Fruit fly (Drosophila melanogaster): ENCODE results near the gene Pdp1.

The Pdp1 gene

dm6 chr3L:7882105-7882504, 14.9 kb upstream of the Pdp1 start (continued):
- TF ChIP-seq row (GFP tag; IDR thresholded peaks at IDR 0.05), result no peak
- no peak for TF ChIP-seq ro (GFP tag; IDR thresholded peaks at IDR 0.05)
- peak; percentile 68 for TF ChIP-seq HmgZ (tag; optimal IDR thresholded peaks at IDR 0.05)
- peak; percentile 9 for TF ChIP-seq CG14710 (tag; optimal IDR thresholded peaks at IDR 0.05)
- TF ChIP-seq CG11723 (GFP tag; optimal IDR thresholded peaks at IDR 0.05), result peak; percentile 62
- peak; percentile 86 for TF ChIP-seq CG18599 (GFP tag; optimal IDR thresholded peaks at IDR 0.05)
- TF ChIP-seq gsb-n (tag; optimal IDR thresholded peaks at IDR 0.05), result peak; percentile 11
- no peak for TF ChIP-seq crc (GFP tag; optimal IDR thresholded peaks at IDR 0.05)
- TF ChIP-seq CG13296 (GFP tag; optimal IDR thresholded peaks at IDR 0.05), result peak; percentile 77
- TF ChIP-seq CG17912 (GFP tag; optimal IDR thresholded peaks at IDR 0.05), result peak; percentile 32
- TF ChIP-seq odd (GFP tag; optimal IDR thresholded peaks at IDR 0.05), result peak; percentile 79
- no peak for TF ChIP-seq knrl (GFP tag; IDR thresholded peaks at IDR 0.05; ENCODE audit: partially characterized antibody)
- TF ChIP-seq gfzf (GFP tag; optimal IDR thresholded peaks at IDR 0.05), result no peak
- TF ChIP-seq CG9932 (GFP tag; IDR thresholded peaks at IDR 0.05), result no peak
- no peak for TF ChIP-seq dati (GFP tag; IDR thresholded peaks at IDR 0.05)
- peak; percentile 52 for TF ChIP-seq E2f2 (GFP tag; IDR thresholded peaks at IDR 0.05)
- TF ChIP-seq CG3847 (GFP tag; IDR thresholded peaks at IDR 0.05), result 0 out of 2 replicates have a peak, but pooled peaks have one; percentile 32
- no peak for TF ChIP-seq Drgx (GFP tag; IDR thresholded peaks at IDR 0.05)
- no peak for TF ChIP-seq CG8388 (GFP tag; optimal IDR thresholded peaks at IDR 0.05)
- peak; percentile 17 for TF ChIP-seq CG16863 (GFP tag; optimal IDR thresholded peaks at IDR 0.05)
- TF ChIP-seq Elba2 (GFP tag; optimal IDR thresholded peaks at IDR 0.05), result no peak
- TF ChIP-seq CG11695 (GFP tag; IDR thresholded peaks at IDR 0.05), result peak; percentile 78; the same call in 2 of the 3 replicates
- peak; percentile 32 for TF ChIP-seq CG4328 (GFP tag; optimal IDR thresholded peaks at IDR 0.05)
- TF ChIP-seq Tbp (GFP tag; optimal IDR thresholded peaks at IDR 0.05), result no peak
- peak; percentile 32; the same call in 1 of the 2 replicates for TF ChIP-seq HLH3B (GFP tag; IDR thresholded peaks at IDR 0.05)
- peak; percentile 42 for TF ChIP-seq oc (tag; optimal IDR thresholded peaks at IDR 0.05)
- TF ChIP-seq Nf-YC (tag; optimal IDR thresholded peaks at IDR 0.05), result peak; percentile 21
- peak; percentile 23; the same call in 1 of the 2 replicates for TF ChIP-seq peb (GFP tag; IDR thresholded peaks at IDR 0.05)
- no peak for TF ChIP-seq Side (GFP tag; optimal IDR thresholded peaks at IDR 0.05)
- TF ChIP-seq CG7987 (GFP tag; optimal IDR thresholded peaks at IDR 0.05), result peak; percentile 94
- peak; percentile 80 for TF ChIP-seq CG6854 (GFP tag; optimal IDR thresholded peaks at IDR 0.05)
- TF ChIP-seq CG17568 (GFP tag; optimal IDR thresholded peaks at IDR 0.05), result peak; percentile 91
- no peak for TF ChIP-seq pzg (GFP tag; optimal IDR thresholded peaks at IDR 0.05)
- TF ChIP-seq Trl (optimal IDR thresholded peaks at IDR 0.05), result no peak
- TF ChIP-seq Trl (GFP tag; optimal IDR thresholded peaks at IDR 0.05), result peak; percentile 27
- TF ChIP-seq gro (GFP tag; optimal IDR thresholded peaks at IDR 0.05), result peak; percentile 72
- peak; percentile 86 for TF ChIP-seq Hmr (GFP tag; optimal IDR thresholded peaks at IDR 0.05)
- TF ChIP-seq CG31441 (GFP tag; IDR thresholded peaks at IDR 0.05), result peak; percentile 23; the same call in 1 of the 2 replicates
- no peak for TF ChIP-seq CG4360 (GFP tag; IDR thresholded peaks at IDR 0.05)
- peak; percentile 56 for TF ChIP-seq grau (tag; optimal IDR thresholded peaks at IDR 0.05)
- no peak for TF ChIP-seq kay (GFP tag; optimal IDR thresholded peaks at IDR 0.05)
- peak; percentile 67 for TF ChIP-seq CG11398 (GFP tag; optimal IDR thresholded peaks at IDR 0.05)
- TF ChIP-seq ATbp (GFP tag; optimal IDR thresholded peaks at IDR 0.05), result peak; percentile 66
- 0 out of 2 replicates have a peak, but pooled peaks have one; percentile 22 for TF ChIP-seq rib (GFP tag; IDR thresholded peaks at IDR 0.05)
- peak; percentile 67 for TF ChIP-seq CG31365 (tag; optimal IDR thresholded peaks at IDR 0.05)
- TF ChIP-seq D19B (GFP tag; optimal IDR thresholded peaks at IDR 0.05), result peak; percentile 49
- TF ChIP-seq CG4404 (GFP tag; IDR thresholded peaks at IDR 0.05), result no peak
- TF ChIP-seq emc (GFP tag; optimal IDR thresholded peaks at IDR 0.05), result peak; percentile 22
- TF ChIP-seq CG8359 (GFP tag; optimal IDR thresholded peaks at IDR 0.05; ENCODE audit: borderline replicate concordance), result peak; percentile 35
- peak; percentile 26 for TF ChIP-seq CG7786 (GFP tag; optimal IDR thresholded peaks at IDR 0.05)
- TF ChIP-seq CG16815 (GFP tag; optimal IDR thresholded peaks at IDR 0.05), result no peak
- no peak for TF ChIP-seq CG18262 (tag; optimal IDR thresholded peaks at IDR 0.05)
